Fruit fly (Drosophila melanogaster): Measurements from ENCODE around the gene NdufA3.

dm6 chrX:9134241-9134849, 25.5 kb downstream of the NdufA3 start:
- TF ChIP-seq psq (optimal IDR thresholded peaks at IDR 0.05) (no peak), usp (GFP tag; optimal IDR thresholded peaks at IDR 0.05) (no peak), pan (optimal IDR thresholded peaks at IDR 0.05) (no peak), Dll (optimal IDR thresholded peaks at IDR 0.05) (no peak), CG8478 (optimal IDR thresholded peaks at IDR 0.05) (no peak)

Measured in whole organism.